Fruit fly (Drosophila melanogaster): ENCODE measurements around the gene CG8852.
A peak's percentile ranks its signal among the peaks of the same experiment; 100 is the strongest.

CG8852 gene

DNA sequence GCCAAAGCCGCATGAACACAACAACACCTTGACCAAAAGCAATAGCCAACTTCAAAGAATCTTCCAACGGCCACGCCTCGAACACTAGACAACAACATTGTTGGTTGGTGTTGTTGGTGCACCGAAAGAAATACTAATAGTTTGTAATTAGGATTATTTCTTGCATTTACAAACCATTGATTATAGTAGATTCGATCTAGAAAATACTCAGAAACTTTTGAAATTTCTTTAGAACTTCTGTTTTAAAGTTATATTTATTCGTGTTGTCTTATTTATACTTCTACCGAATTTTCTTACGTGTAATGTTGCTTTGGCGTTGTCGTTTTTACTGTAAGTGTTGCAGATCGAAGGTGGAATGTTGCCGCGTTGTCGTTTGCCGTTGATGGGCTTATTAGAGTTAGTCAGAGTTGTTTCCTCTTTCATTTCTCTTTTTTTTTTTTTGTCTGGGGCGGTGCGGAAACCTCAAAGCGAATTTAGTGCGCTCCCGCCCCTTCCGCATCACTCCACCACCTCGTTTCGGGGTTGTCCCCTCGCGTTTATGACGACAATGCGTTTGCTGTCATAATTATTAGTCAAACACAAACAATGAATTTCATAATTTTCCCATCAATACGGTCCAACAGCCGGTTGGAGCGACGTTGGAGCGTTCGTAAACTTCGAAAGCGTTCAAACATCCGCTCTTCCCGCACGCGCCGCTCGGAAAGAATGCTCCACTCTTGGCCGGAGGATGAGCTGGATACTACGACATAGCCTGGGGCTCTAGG lies 50.9 kb downstream of the CG8852 start, which contains the start of gene CG43815 (continued):
- TF ChIP-seq CG8119 (GFP tag; IDR thresholded peaks at IDR 0.05): 0 out of 3 replicates have a peak, but pooled peaks have one; percentile 37
- TF ChIP-seq svp (GFP tag): no peak
- TF ChIP-seq CG10669 (GFP tag; optimal IDR thresholded peaks at IDR 0.05): no peak
- TF ChIP-seq eg (GFP tag; IDR thresholded peaks at IDR 0.05): 0 out of 3 replicates have a peak, but pooled peaks have one; percentile 25
- TF ChIP-seq ss (GFP tag; optimal IDR thresholded peaks at IDR 0.05): no peak
- no peak for TF ChIP-seq Smox (GFP tag; optimal IDR thresholded peaks at IDR 0.05)
- TF ChIP-seq salr (GFP tag; optimal IDR thresholded peaks at IDR 0.05): no peak
- TF ChIP-seq Eip93F (GFP tag; optimal IDR thresholded peaks at IDR 0.05): no peak
- no peak for TF ChIP-seq CG3919 (GFP tag; optimal IDR thresholded peaks at IDR 0.05)
- TF ChIP-seq achi (GFP tag; optimal IDR thresholded peaks at IDR 0.05): no peak
- TF ChIP-seq CG6808 (GFP tag; optimal IDR thresholded peaks at IDR 0.05): no peak
- TF ChIP-seq cyc (GFP tag; optimal IDR thresholded peaks at IDR 0.05): no peak
- TF ChIP-seq Sox14 (GFP tag; optimal IDR thresholded peaks at IDR 0.05): no peak
- TF ChIP-seq dsx (GFP tag; optimal IDR thresholded peaks at IDR 0.05; ENCODE audit: poor library complexity, severe bottlenecking): peak; percentile 80

DNA sequence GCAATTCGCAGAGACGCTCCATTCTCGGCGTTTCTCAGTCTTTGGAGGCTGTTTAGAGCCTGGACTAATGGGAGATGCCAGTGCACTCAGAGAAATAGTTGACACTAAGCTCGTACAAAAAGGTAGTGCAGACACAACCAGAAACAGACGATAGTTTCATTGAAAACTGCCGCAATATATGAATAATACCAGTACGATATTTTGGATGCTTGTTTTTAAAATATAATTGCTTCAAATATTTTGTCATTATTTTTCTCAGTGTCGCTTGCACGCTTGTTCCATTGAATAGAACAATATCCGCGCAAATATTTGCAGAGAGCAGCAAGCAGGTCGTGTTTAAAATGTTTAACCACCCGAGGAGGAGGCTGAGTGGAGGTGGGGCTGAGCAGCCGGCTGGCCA lies 51.6 kb downstream of the CG8852 start:
- TF ChIP-seq Hr4 (GFP tag; optimal IDR thresholded peaks at IDR 0.05) (peak; percentile 34), cyc (GFP tag; optimal IDR thresholded peaks at IDR 0.05) (peak; percentile 17), Eip78C (GFP tag) (peak; percentile 87), CG8632 (GFP tag; optimal IDR thresholded peaks at IDR 0.05) (no peak), OdsH (GFP tag; optimal IDR thresholded peaks at IDR 0.05) (peak; percentile 19), CG10631 (GFP tag; optimal IDR thresholded peaks at IDR 0.05) (peak; percentile 20), spab (GFP tag; optimal IDR thresholded peaks at IDR 0.05) (no peak), Ets21C (GFP tag; optimal IDR thresholded peaks at IDR 0.05) (no peak), esn (GFP tag; optimal IDR thresholded peaks at IDR 0.05) (peak; percentile 10), Sox14 (GFP tag; optimal IDR thresholded peaks at IDR 0.05) (peak; percentile 20), CG15336 (GFP tag; IDR thresholded peaks at IDR 0.05) (peak; percentile 41), CG10669 (GFP tag; optimal IDR thresholded peaks at IDR 0.05) (no peak), CG3919 (GFP tag; optimal IDR thresholded peaks at IDR 0.05) (peak; percentile 32), CG4318 (GFP tag; optimal IDR thresholded peaks at IDR 0.05) (no peak), dac (GFP tag; optimal IDR thresholded peaks at IDR 0.05) (no peak), achi (GFP tag; optimal IDR thresholded peaks at IDR 0.05) (peak; percentile 45), CG8119 (GFP tag; IDR thresholded peaks at IDR 0.05) (peak; percentile 41; the same call in 1 of the 3 replicates), CG7368 (GFP tag; optimal IDR thresholded peaks at IDR 0.05) (no peak), Ets96B (tag; optimal IDR thresholded peaks at IDR 0.05) (peak; percentile 39), acj6 (GFP tag; optimal IDR thresholded peaks at IDR 0.05) (peak; percentile 14), CG32006 (GFP tag; optimal IDR thresholded peaks at IDR 0.05) (peak; percentile 55), Eip75B (GFP tag; optimal IDR thresholded peaks at IDR 0.05) (peak; percentile 22), CG6163 (GFP tag; IDR thresholded peaks at IDR 0.05) (peak; percentile 67), pdm3 (GFP tag; optimal IDR thresholded peaks at IDR 0.05) (peak; percentile 24), Hr39 (GFP tag; optimal IDR thresholded peaks at IDR 0.05) (peak; percentile 22), ss (GFP tag; optimal IDR thresholded peaks at IDR 0.05) (no peak), Blimp-1 (GFP tag; optimal IDR thresholded peaks at IDR 0.05) (no peak), Met (GFP tag; optimal IDR thresholded peaks at IDR 0.05) (peak; percentile 2), CG3032 (tag; optimal IDR thresholded peaks at IDR 0.05) (no peak), topi (GFP tag; optimal IDR thresholded peaks at IDR 0.05) (peak; percentile 14), CG31627 (GFP tag; optimal IDR thresholded peaks at IDR 0.05) (no peak), lz (GFP tag; optimal IDR thresholded peaks at IDR 0.05) (no peak)

Measured in whole organism, prepupa.